Worm (Caenorhabditis elegans): ENCODE measurements around the gene ecps-1.

Gene ecps-1

ce11 chrIII:10404918-10405317, 55.4 kb downstream of the ecps-1 start, which contains the start of the genes M03C11.3 and chl-1:
M03C11.3 (plus strand) TSS chrIII:10405070.
chl-1 (minus strand) TSS chrIII:10405240.
- TF ChIP-seq nfya-1 (tag; optimal IDR thresholded peaks at IDR 0.05; ENCODE audit: insufficient read depth) (no peak), nhr-67 (tag; optimal IDR thresholded peaks at IDR 0.05) (no peak), elt-2 (tag; optimal IDR thresholded peaks at IDR 0.05) (no peak), nhr-11 (tag; optimal IDR thresholded peaks at IDR 0.05) (no peak), ztf-11 (tag; optimal IDR thresholded peaks at IDR 0.05) (no peak), aly-2 (tag; optimal IDR thresholded peaks at IDR 0.05) (no peak), nhr-43 (tag; optimal IDR thresholded peaks at IDR 0.05; ENCODE audit: poor library complexity, severe bottlenecking) (no peak)

Data from whole organism, L3 larva.